Fruit fly (Drosophila melanogaster): ENCODE data around the gene CG1965.

- no peak for TF ChIP-seq cyc (GFP tag; optimal IDR thresholded peaks at IDR 0.05)
- no peak for TF ChIP-seq dsx (GFP tag; optimal IDR thresholded peaks at IDR 0.05; ENCODE audit: poor library complexity, severe bottlenecking)
- no peak for TF ChIP-seq CG10669 (GFP tag; optimal IDR thresholded peaks at IDR 0.05)
- TF ChIP-seq CG16779 (tag; optimal IDR thresholded peaks at IDR 0.05): no peak
- TF ChIP-seq CG10631 (GFP tag; optimal IDR thresholded peaks at IDR 0.05): no peak
- no peak for TF ChIP-seq CG1621 (tag; optimal IDR thresholded peaks at IDR 0.05)
- TF ChIP-seq pdm3 (GFP tag; optimal IDR thresholded peaks at IDR 0.05): no peak
- TF ChIP-seq CG8119 (GFP tag; IDR thresholded peaks at IDR 0.05): no peak
- no peak for TF ChIP-seq Hr39 (GFP tag; optimal IDR thresholded peaks at IDR 0.05)
- TF ChIP-seq Lpt (GFP tag; optimal IDR thresholded peaks at IDR 0.05): no peak
- TF ChIP-seq Blimp-1 (GFP tag; optimal IDR thresholded peaks at IDR 0.05): no peak
- no peak for TF ChIP-seq Sox102F (GFP tag; optimal IDR thresholded peaks at IDR 0.05)
- no peak for TF ChIP-seq CG11294 (GFP tag; IDR thresholded peaks at IDR 0.05)
Measured at dm6 chr3R:7029434-7029833, 37.8 kb upstream of the CG1965 start.

Measured in whole organism, prepupa.